Worm (Caenorhabditis elegans): ENCODE data around the gene F58F12.1.

The F58F12.1 gene

ce11 chrII:6374646-6375045, 8.8 kb upstream of the F58F12.1 start (continued):
- TF ChIP-seq nhr-102 (tag; optimal IDR thresholded peaks at IDR 0.05) = no peak
- TF ChIP-seq mdt-29 (GFP tag; IDR thresholded peaks at IDR 0.05) = no peak
- no peak for TF ChIP-seq F37D6.2 (tag; optimal IDR thresholded peaks at IDR 0.05)
- no peak for TF ChIP-seq zip-11 (GFP tag; IDR thresholded peaks at IDR 0.05)
- TF ChIP-seq pqm-1 (tag; optimal IDR thresholded peaks at IDR 0.05) = no peak
- TF ChIP-seq lin-38 (GFP tag; IDR thresholded peaks at IDR 0.05) = peak; percentile 31
- no peak for TF ChIP-seq ceh-62 (tag; optimal IDR thresholded peaks at IDR 0.05)
- no peak for TF ChIP-seq ZK337.2 (GFP tag; IDR thresholded peaks at IDR 0.05)
- no peak for TF ChIP-seq F44E2.7 (GFP tag; IDR thresholded peaks at IDR 0.05)
- no peak for TF ChIP-seq nhr-77 (tag; optimal IDR thresholded peaks at IDR 0.05)
- no peak for TF ChIP-seq set-16 (GFP tag; IDR thresholded peaks at IDR 0.05)
- no peak for TF ChIP-seq dmd-9 (GFP tag; IDR thresholded peaks at IDR 0.05)
- no peak for TF ChIP-seq ceh-82 (tag; optimal IDR thresholded peaks at IDR 0.05)
- TF ChIP-seq lin-29 (GFP tag; IDR thresholded peaks at IDR 0.05) = no peak
- no peak for TF ChIP-seq nhr-11 (tag; optimal IDR thresholded peaks at IDR 0.05)
- TF ChIP-seq cey-2 (tag; optimal IDR thresholded peaks at IDR 0.05; ENCODE audit: borderline replicate concordance, insufficient read depth) = no peak
- peak; percentile 65 for TF ChIP-seq dmd-6 (GFP tag; IDR thresholded peaks at IDR 0.05)
- no peak for TF ChIP-seq tag-97 (GFP tag; IDR thresholded peaks at IDR 0.05)
- TF ChIP-seq pha-4 (GFP tag; IDR thresholded peaks at IDR 0.05) = no peak
- TF ChIP-seq pha-4 (tag; optimal IDR thresholded peaks at IDR 0.05) = no peak
- no peak for TF ChIP-seq ceh-28 (tag; optimal IDR thresholded peaks at IDR 0.05)
- no peak for TF ChIP-seq zfp-3 (GFP tag; conservative IDR thresholded peaks at IDR 0.05)
- TF ChIP-seq lin-15B (tag; optimal IDR thresholded peaks at IDR 0.05) = no peak
- no peak for TF ChIP-seq Y75B8A.6 (GFP tag; IDR thresholded peaks at IDR 0.05)
- TF ChIP-seq lin-39 (tag; optimal IDR thresholded peaks at IDR 0.05) = no peak
- no peak for TF ChIP-seq lin-1 (GFP tag; IDR thresholded peaks at IDR 0.05)
- no peak for TF ChIP-seq skn-1 (tag; optimal IDR thresholded peaks at IDR 0.05)
- TF ChIP-seq T26A8.4 (GFP tag; IDR thresholded peaks at IDR 0.05) = no peak
- TF ChIP-seq snpc-4 (tag; optimal IDR thresholded peaks at IDR 0.05) = no peak
- TF ChIP-seq mdl-1 (tag; optimal IDR thresholded peaks at IDR 0.05) = no peak
- no peak for TF ChIP-seq fos-1 (tag; optimal IDR thresholded peaks at IDR 0.05)
- peak; percentile 73 for TF ChIP-seq hlh-30 (tag; optimal IDR thresholded peaks at IDR 0.05; ENCODE audit: insufficient read depth)
- TF ChIP-seq nhr-28 (tag; optimal IDR thresholded peaks at IDR 0.05) = peak; percentile 40
- no peak for TF ChIP-seq arid-1 (GFP tag; conservative IDR thresholded peaks at IDR 0.05)
- TF ChIP-seq R02D3.7 (tag; optimal IDR thresholded peaks at IDR 0.05) = no peak
- TF ChIP-seq ZK546.5 (tag; optimal IDR thresholded peaks at IDR 0.05) = no peak
- TF ChIP-seq ces-1 (GFP tag; optimal IDR thresholded peaks at IDR 0.05) = no peak
- TF ChIP-seq daf-16 (GFP tag; optimal IDR thresholded peaks at IDR 0.05) = no peak
- TF ChIP-seq daf-16 (tag; optimal IDR thresholded peaks at IDR 0.05) = peak; percentile 52
- TF ChIP-seq egl-43 (GFP tag; IDR thresholded peaks at IDR 0.05) = no peak
- TF ChIP-seq mep-1 (tag; optimal IDR thresholded peaks at IDR 0.05) = no peak
- no peak for TF ChIP-seq ceh-32 (tag; optimal IDR thresholded peaks at IDR 0.05; ENCODE audit: poor library complexity)
- no peak for TF ChIP-seq Y5F2A.4 (GFP tag; optimal IDR thresholded peaks at IDR 0.05)
- no peak for TF ChIP-seq daf-12 (tag; optimal IDR thresholded peaks at IDR 0.05)
- TF ChIP-seq aly-2 (tag; optimal IDR thresholded peaks at IDR 0.05) = no peak
- no peak for TF ChIP-seq D1046.2 (GFP tag; IDR thresholded peaks at IDR 0.05)
- TF ChIP-seq nhr-111 (GFP tag; optimal IDR thresholded peaks at IDR 0.05) = no peak
- peak; percentile 38 for TF ChIP-seq hlh-11 (tag; optimal IDR thresholded peaks at IDR 0.05)
- no peak for TF ChIP-seq aha-1 (tag)
- no peak for TF ChIP-seq gei-8 (GFP tag; optimal IDR thresholded peaks at IDR 0.05)
- no peak for TF ChIP-seq F49E8.2 (tag; optimal IDR thresholded peaks at IDR 0.05; ENCODE audit: borderline replicate concordance)
- TF ChIP-seq nhr-10 (tag; optimal IDR thresholded peaks at IDR 0.05) = no peak
- peak; percentile 72 for TF ChIP-seq dve-1 (tag; optimal IDR thresholded peaks at IDR 0.05; ENCODE audit: insufficient read depth)

Data from whole organism, L4 larva.